Fruit fly (Drosophila melanogaster): ENCODE results near the gene robl37BC.

robl37BC gene

dm6 chr2L:18987078-18987895, 23.4 kb upstream of the robl37BC start, which contains the start of the genes Swip-1 and EMC5 (continued):
- peak; percentile 2 for TF ChIP-seq CG3163 (GFP tag; optimal IDR thresholded peaks at IDR 0.05)
- TF ChIP-seq prd (optimal IDR thresholded peaks at IDR 0.05), result no peak
- peak; percentile 62; the same call in 1 of the 3 replicates for TF ChIP-seq prd (GFP tag; IDR thresholded peaks at IDR 0.05)
- TF ChIP-seq psq (GFP tag; optimal IDR thresholded peaks at IDR 0.05), result no peak
- TF ChIP-seq Dbx (GFP tag; IDR thresholded peaks at IDR 0.05), result peak; percentile 69
- TF ChIP-seq ind (GFP tag; optimal IDR thresholded peaks at IDR 0.05), result peak; percentile 59
- TF ChIP-seq NC2β (GFP tag; optimal IDR thresholded peaks at IDR 0.05), result no peak
- no peak; the same call in 1 of the 3 replicates for TF ChIP-seq CG34224 (GFP tag; IDR thresholded peaks at IDR 0.05; ENCODE audit: partially characterized antibody)
- TF ChIP-seq CG31388 (GFP tag; optimal IDR thresholded peaks at IDR 0.05), result peak; percentile 9
- no peak; the same call in 1 of the 2 replicates for TF ChIP-seq ara (GFP tag; IDR thresholded peaks at IDR 0.05)
- TF ChIP-seq cg (GFP tag; optimal IDR thresholded peaks at IDR 0.05), result no peak
- TF ChIP-seq CG11696 (GFP tag; IDR thresholded peaks at IDR 0.05), result no peak; the same call in 1 of the 2 replicates
- peak; percentile 18; the same call in 1 of the 3 replicates for TF ChIP-seq ase (GFP tag; IDR thresholded peaks at IDR 0.05)
- no peak for TF ChIP-seq Lpt (GFP tag; optimal IDR thresholded peaks at IDR 0.05)
- TF ChIP-seq Hsf (GFP tag; optimal IDR thresholded peaks at IDR 0.05), result no peak
- peak; percentile 34 for TF ChIP-seq zen (tag; optimal IDR thresholded peaks at IDR 0.05)
- no peak for TF ChIP-seq CG6683 (GFP tag; optimal IDR thresholded peaks at IDR 0.05)
- TF ChIP-seq Hr39 (optimal IDR thresholded peaks at IDR 0.05), result no peak
- TF ChIP-seq CG9609 (GFP tag; optimal IDR thresholded peaks at IDR 0.05), result no peak
- TF ChIP-seq CG2116 (GFP tag; optimal IDR thresholded peaks at IDR 0.05), result peak; percentile 43
- TF ChIP-seq CG13894 (tag; optimal IDR thresholded peaks at IDR 0.05), result peak; percentile 29
- no peak for TF ChIP-seq CG30431 (GFP tag; optimal IDR thresholded peaks at IDR 0.05)
- no peak for TF ChIP-seq CG15073 (GFP tag; optimal IDR thresholded peaks at IDR 0.05)
- peak; percentile 19 for TF ChIP-seq CG5245 (GFP tag; optimal IDR thresholded peaks at IDR 0.05)
- peak; percentile 35; the same call in 1 of the 2 replicates for TF ChIP-seq inv (GFP tag; IDR thresholded peaks at IDR 0.05; ENCODE audit: partially characterized antibody)
- TF ChIP-seq CG10565 (GFP tag; optimal IDR thresholded peaks at IDR 0.05), result no peak
- TF ChIP-seq H2.0 (GFP tag; IDR thresholded peaks at IDR 0.05), result no peak; the same call in 1 of the 2 replicates
- peak; percentile 70 for TF ChIP-seq CG3847 (GFP tag; IDR thresholded peaks at IDR 0.05)
- peak; percentile 66 for TF ChIP-seq CG6689 (GFP tag; IDR thresholded peaks at IDR 0.05)
- peak; percentile 87 for TF ChIP-seq Ets65A (GFP tag)
- no peak for TF ChIP-seq CG17802 (tag; optimal IDR thresholded peaks at IDR 0.05)
- TF ChIP-seq CG16815 (GFP tag; optimal IDR thresholded peaks at IDR 0.05), result peak; percentile 48
- no peak for TF ChIP-seq bab2 (GFP tag; optimal IDR thresholded peaks at IDR 0.05)
- TF ChIP-seq Ptx1 (GFP tag; IDR thresholded peaks at IDR 0.05), result peak; percentile 82
- peak; percentile 35; the same call in 1 of the 3 replicates for TF ChIP-seq sr (GFP tag; IDR thresholded peaks at IDR 0.05)
- TF ChIP-seq Vsx1 (GFP tag; optimal IDR thresholded peaks at IDR 0.05), result peak; percentile 45
- TF ChIP-seq ewg (GFP tag; optimal IDR thresholded peaks at IDR 0.05), result peak; percentile 16
- no peak for TF ChIP-seq CG12071 (GFP tag; optimal IDR thresholded peaks at IDR 0.05)
- no peak for TF ChIP-seq onecut (GFP tag; IDR thresholded peaks at IDR 0.05)
- no peak for TF ChIP-seq p53 (GFP tag; optimal IDR thresholded peaks at IDR 0.05)
- peak; percentile 67 for TF ChIP-seq CG4424 (GFP tag; optimal IDR thresholded peaks at IDR 0.05)
- peak; percentile 67; the same call in 1 of the 2 replicates for TF ChIP-seq CG32532 (GFP tag; IDR thresholded peaks at IDR 0.05)
- peak; percentile 82 for TF ChIP-seq CG14710 (tag; optimal IDR thresholded peaks at IDR 0.05)
- TF ChIP-seq CG14965 (GFP tag; optimal IDR thresholded peaks at IDR 0.05; ENCODE audit: borderline replicate concordance), result no peak
- 0 out of 2 replicates have a peak, but pooled peaks have one; percentile 5 for TF ChIP-seq Taf1 (GFP tag; IDR thresholded peaks at IDR 0.05)
- TF ChIP-seq CG8924 (tag; optimal IDR thresholded peaks at IDR 0.05), result peak; percentile 79
- TF ChIP-seq B-H1 (GFP tag; IDR thresholded peaks at IDR 0.05), result peak; percentile 17; the same call in 1 of the 3 replicates
- no peak for TF ChIP-seq crc (GFP tag; optimal IDR thresholded peaks at IDR 0.05)
- peak; percentile 55 for TF ChIP-seq sens (GFP tag)
- peak; percentile 28 for TF ChIP-seq CG17186 (GFP tag; optimal IDR thresholded peaks at IDR 0.05)

Data from whole organism, embryonic.